Worm (Caenorhabditis elegans) whole organism, young adult: ENCODE measurements around the gene fbxb-112.
"Not testable (repeated sequence)": the region's sequence is repeated elsewhere in the genome, so short reads cannot be mapped to it uniquely, and the experiment has no call there.

Experiments
- atf-7 ChIP-seq: sonication (generic microtip); optimal IDR thresholded peaks from 2 replicates; lab custom pipeline; 2017; ENCODE audit warnings: mild to moderate bottlenecking, missing genetic modification characterization, missing compliant biosample characterization
- hsf-1 ChIP-seq: fragments of 200-800 bp; sonication (Bioruptor generic); IDR thresholded peaks from 2 replicates; pipeline ENCODE4 v1.3.6; 2022; ENCODE audit warnings: missing genetic modification reagents, missing genetic modification characterization, missing compliant biosample characterization
- lin-26 ChIP-seq: fragments of 200-800 bp; sonication (Bioruptor generic); IDR thresholded peaks from 2 replicates; pipeline ENCODE4 v1.3.6; 2022; ENCODE audit warnings: missing genetic modification reagents, missing genetic modification characterization, missing compliant biosample characterization
- pha-4 ChIP-seq: fragments of 150-350 bp; sonication (generic microtip); optimal IDR thresholded peaks from 2 replicates; lab custom pipeline; 2014; ENCODE audit warnings: missing biosample characterization, missing genetic modification reagents, missing genetic modification characterization
- sptf-2 ChIP-seq: fragments of 200-800 bp; sonication (Bioruptor generic); optimal IDR thresholded peaks from 2 replicates; lab custom pipeline; 2018; ENCODE audit warnings: mild to moderate bottlenecking, missing genetic modification characterization, missing compliant biosample characterization

ce11 chrII:3464580-3464979 is 26.3 kb upstream of the fbxb-112 start, which contains the start of gene C16C8.10:
- not testable (repeated sequence) for TF ChIP-seq pha-4 (tag; lab: Kevin White, UChicago); sptf-2 (GFP tag; lab: Kevin White, UChicago); lin-26 (GFP tag; lab: Robert Waterston, UW); atf-7 (tag; lab: Kevin White, UChicago); hsf-1 (GFP tag; lab: Robert Waterston, UW)
